Worm (Caenorhabditis elegans): ENCODE results near the gene unc-4.

Gene unc-4

ce11 chrII:9855620-9856019, 44.6 kb downstream of the unc-4 start, which contains the start of gene chil-4:
Gene chil-4 (minus strand): TSS chrII:9855720.
- TF ChIP-seq pqm-1 (tag; optimal IDR thresholded peaks at IDR 0.05) (no peak), Y22D7AL.16 (tag; optimal IDR thresholded peaks at IDR 0.05) (no peak), nfya-1 (tag; optimal IDR thresholded peaks at IDR 0.05) (no peak), unc-86 (tag; optimal IDR thresholded peaks at IDR 0.05) (no peak), tbx-2 (tag; optimal IDR thresholded peaks at IDR 0.05) (no peak), ceh-9 (tag; optimal IDR thresholded peaks at IDR 0.05) (no peak), ets-4 (tag; optimal IDR thresholded peaks at IDR 0.05) (no peak), ceh-31 (tag; optimal IDR thresholded peaks at IDR 0.05) (no peak), ceh-2 (tag; optimal IDR thresholded peaks at IDR 0.05) (no peak), ceh-30 (tag; optimal IDR thresholded peaks at IDR 0.05) (no peak), ref-2 (tag; optimal IDR thresholded peaks at IDR 0.05) (no peak), eyg-1 (tag; optimal IDR thresholded peaks at IDR 0.05) (no peak), ceh-48 (tag; optimal IDR thresholded peaks at IDR 0.05) (no peak), fkh-6 (tag; optimal IDR thresholded peaks at IDR 0.05) (no peak), ama-1 (optimal IDR thresholded peaks at IDR 0.05) (no peak), elt-4 (tag; optimal IDR thresholded peaks at IDR 0.05) (no peak), ceh-24 (tag; optimal IDR thresholded peaks at IDR 0.05) (no peak), T23F11.4 (GFP tag; optimal IDR thresholded peaks at IDR 0.05) (no peak), unc-55 (GFP tag; optimal IDR thresholded peaks at IDR 0.05) (no peak)

- TF ChIP-seq Y22D7AL.16 (tag; optimal IDR thresholded peaks at IDR 0.05) (no peak), hlh-6 (tag; optimal IDR thresholded peaks at IDR 0.05) (no peak), ceh-34 (tag; optimal IDR thresholded peaks at IDR 0.05) (no peak), pat-9 (tag; optimal IDR thresholded peaks at IDR 0.05) (no peak), gmeb-2 (tag; optimal IDR thresholded peaks at IDR 0.05) (no peak), nfya-1 (tag; optimal IDR thresholded peaks at IDR 0.05) (no peak), fkh-6 (tag; optimal IDR thresholded peaks at IDR 0.05) (no peak), ahr-1 (tag; optimal IDR thresholded peaks at IDR 0.05) (no peak), ama-1 (optimal IDR thresholded peaks at IDR 0.05) (no peak)
These were observed 49.2 kb downstream of the unc-4 start, which contains the start of gene ZK938.10 for ce11 chrII:9850945-9851344. Gene ZK938.10 (minus strand): TSS chrII:9851045.

ce11 chrII:9849497-9849896, 50.7 kb downstream of the unc-4 start, which contains the start of gene old-2:
Gene old-2 (minus strand): TSS chrII:9849597.
- no peak for TF ChIP-seq pax-1 (tag; optimal IDR thresholded peaks at IDR 0.05)
- no peak for TF ChIP-seq ceh-34 (tag; optimal IDR thresholded peaks at IDR 0.05)
- TF ChIP-seq T23F11.4 (GFP tag; optimal IDR thresholded peaks at IDR 0.05), result no peak
- TF ChIP-seq ztf-16 (tag; optimal IDR thresholded peaks at IDR 0.05), result no peak
- no peak for TF ChIP-seq syd-9 (tag; optimal IDR thresholded peaks at IDR 0.05)
- TF ChIP-seq pha-2 (tag; optimal IDR thresholded peaks at IDR 0.05), result no peak
- no peak for TF ChIP-seq unc-86 (tag; optimal IDR thresholded peaks at IDR 0.05)

Measured in whole organism, late embryonic.